Fruit fly (Drosophila melanogaster) S2 (cell line): ENCODE measurements around the gene fkh.

Experiments
- CG8478 ChIP-seq: fragments of >200 bp; optimal IDR thresholded peaks from 2 replicates; lab custom pipeline; 2018
- CTCF ChIP-seq, 2 experiments: fragments of >200 bp; optimal IDR thresholded peaks; 2 replicates each; lab custom pipeline; 2018

- TF ChIP-seq CG8478 (no peak), CTCF (optimal IDR thresholded peaks at IDR 0.05; lab: Kevin White, UChicago) (no peak)
These were observed 14.3 kb downstream of the fkh start for dm6 chr3R:28570805-28571204.
